Fruit fly (Drosophila melanogaster) Kc167 (cell line): ENCODE results near the gene RhoGEF3.

Source experiments
- Myc ChIP-seq: fragments of >200 bp; optimal IDR thresholded peaks from 2 replicates; lab custom pipeline; 2017; ENCODE audit warnings: missing external identifiers
- Sin3A ChIP-seq: fragments of >200 bp; optimal IDR thresholded peaks from 2 replicates; lab custom pipeline; 2018; ENCODE audit warnings: missing external identifiers
- h ChIP-seq: fragments of >200 bp; optimal IDR thresholded peaks from 3 replicates; lab custom pipeline; 2018; ENCODE audit warnings: missing external identifiers
- insv ChIP-seq: fragments of >200 bp; optimal IDR thresholded peaks from 3 replicates; lab custom pipeline; 2018; ENCODE audit warnings: missing external identifiers
- psq ChIP-seq: fragments of >200 bp; optimal IDR thresholded peaks from 2 replicates; lab custom pipeline; 2017; ENCODE audit warnings: missing external identifiers
- ttk ChIP-seq: sonication (Bioruptor generic); optimal IDR thresholded peaks from 2 replicates; lab custom pipeline; 2017; ENCODE audit warnings: missing external identifiers

RhoGEF3 gene

DNA sequence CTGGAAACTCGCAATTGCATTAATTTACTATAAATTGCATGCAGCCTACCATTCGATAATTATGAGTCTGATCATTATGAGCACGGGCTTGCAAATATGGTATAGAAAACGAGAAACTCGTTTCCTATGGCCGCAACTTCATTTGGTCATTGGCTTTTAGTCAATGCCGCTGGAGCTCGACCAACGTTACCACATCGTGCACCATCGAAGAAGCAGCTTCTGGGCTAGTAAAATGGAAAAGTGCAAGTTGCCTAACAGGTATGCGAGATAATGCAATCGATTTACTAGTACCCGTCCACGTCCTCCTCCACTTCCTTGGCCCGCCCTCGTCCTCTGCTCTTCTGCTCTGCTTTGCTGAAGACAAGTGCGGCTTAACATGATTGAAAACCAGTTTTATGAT is 7.0 kb downstream of the RhoGEF3 start:
- no peak for TF ChIP-seq h
- no peak for TF ChIP-seq ttk (lab: Kevin White, UChicago)
- no peak for TF ChIP-seq insv (lab: Kevin White, UChicago)
- TF ChIP-seq Myc (lab: Kevin White, UChicago) = no peak
- no peak for TF ChIP-seq Sin3A (lab: Kevin White, UChicago)
- no peak for TF ChIP-seq psq

DNA sequence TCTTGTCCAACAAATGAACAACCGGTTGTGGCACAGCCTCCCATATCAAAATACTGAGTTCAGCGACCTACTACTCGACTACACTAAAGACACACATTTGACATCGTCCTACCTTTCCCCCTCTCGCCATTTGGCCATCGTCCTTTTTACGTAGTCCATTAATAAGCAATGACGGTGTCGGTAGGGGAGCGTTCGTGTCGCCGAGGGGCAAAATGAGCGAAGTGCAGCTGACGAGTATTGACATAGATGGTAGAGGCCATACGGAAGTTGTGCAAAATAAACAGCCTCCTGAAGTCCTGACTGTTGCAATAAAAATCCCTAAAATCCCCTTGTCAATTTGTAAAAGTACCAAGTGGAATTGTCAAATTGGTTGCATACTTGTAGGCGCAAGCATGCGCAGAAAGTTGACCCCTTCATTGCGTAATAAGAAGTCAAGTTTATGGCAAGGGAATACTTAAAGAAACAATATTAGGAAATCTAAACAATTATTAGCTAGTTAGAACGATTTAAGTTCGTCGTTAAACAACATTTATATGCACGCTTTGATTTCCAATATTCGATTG is 14.4 kb downstream of the RhoGEF3 start:
- TF ChIP-seq Myc (lab: Kevin White, UChicago) (no peak), ttk (lab: Kevin White, UChicago) (no peak), h (no peak), Sin3A (lab: Kevin White, UChicago) (no peak), insv (lab: Kevin White, UChicago) (no peak), psq (no peak)

DNA sequence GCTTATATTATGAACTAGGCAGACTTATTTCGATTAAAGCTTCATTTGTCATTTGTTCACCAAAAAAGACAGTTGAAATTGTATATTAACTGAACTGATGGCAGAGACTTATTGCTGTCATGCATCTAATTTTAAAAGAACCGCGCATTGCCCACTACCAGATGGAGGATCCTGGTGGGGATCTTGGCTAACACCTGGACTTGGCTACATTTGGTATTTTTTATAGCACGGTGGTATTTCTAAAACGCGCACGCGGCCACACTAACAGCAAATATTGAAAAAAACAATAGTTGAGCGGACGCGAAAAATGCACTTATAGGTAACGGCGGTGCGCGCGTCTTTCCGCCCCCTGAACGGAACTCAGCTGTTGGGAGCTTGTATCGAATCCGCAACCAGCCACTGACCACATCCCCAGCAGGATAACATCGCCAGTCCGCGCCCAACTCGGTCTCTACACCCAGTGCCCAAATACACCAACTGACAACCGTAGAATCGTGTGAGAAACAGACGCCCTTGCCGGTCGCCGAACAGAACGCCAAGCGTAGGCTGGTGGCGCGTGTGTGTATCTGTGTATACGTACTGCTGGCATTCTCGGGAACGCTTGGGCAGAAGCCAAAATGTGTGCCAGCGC is 15.0 kb downstream of the RhoGEF3 start:
- TF ChIP-seq h = no peak
- TF ChIP-seq insv (lab: Kevin White, UChicago) = no peak
- no peak for TF ChIP-seq psq
- no peak for TF ChIP-seq ttk (lab: Kevin White, UChicago)
- no peak for TF ChIP-seq Sin3A (lab: Kevin White, UChicago)
- TF ChIP-seq Myc (lab: Kevin White, UChicago) = no peak

DNA sequence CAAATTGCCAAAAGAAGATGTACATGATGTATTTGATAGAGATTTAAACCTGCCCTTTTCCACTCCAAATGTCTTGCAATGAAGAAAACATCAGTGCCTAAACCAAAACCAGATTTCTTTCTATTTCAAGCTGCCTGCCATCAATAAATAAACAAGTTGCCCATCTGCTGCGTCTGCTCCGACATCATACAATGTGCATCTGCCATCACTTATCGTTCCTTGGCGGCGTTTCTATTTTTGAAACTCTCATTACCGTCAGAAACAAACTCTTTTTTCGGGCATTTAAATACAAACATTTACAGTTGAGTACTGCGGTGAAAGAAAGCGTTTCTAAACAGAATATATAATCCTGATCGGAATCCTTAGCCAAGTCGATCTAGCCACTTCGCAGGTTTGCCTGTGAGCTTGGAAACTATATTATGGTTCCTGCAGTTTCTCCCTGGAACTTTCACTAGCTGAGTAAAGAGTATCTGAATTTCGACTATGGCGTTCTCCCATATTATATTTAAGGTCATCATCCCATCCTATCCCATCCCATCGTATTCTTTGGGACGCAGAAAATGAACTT is 17.7 kb downstream of the RhoGEF3 start:
- TF ChIP-seq Myc (lab: Kevin White, UChicago) = no peak
- no peak for TF ChIP-seq insv (lab: Kevin White, UChicago)
- TF ChIP-seq Sin3A (lab: Kevin White, UChicago) = no peak
- no peak for TF ChIP-seq h
- no peak for TF ChIP-seq ttk (lab: Kevin White, UChicago)
- TF ChIP-seq psq = no peak

DNA sequence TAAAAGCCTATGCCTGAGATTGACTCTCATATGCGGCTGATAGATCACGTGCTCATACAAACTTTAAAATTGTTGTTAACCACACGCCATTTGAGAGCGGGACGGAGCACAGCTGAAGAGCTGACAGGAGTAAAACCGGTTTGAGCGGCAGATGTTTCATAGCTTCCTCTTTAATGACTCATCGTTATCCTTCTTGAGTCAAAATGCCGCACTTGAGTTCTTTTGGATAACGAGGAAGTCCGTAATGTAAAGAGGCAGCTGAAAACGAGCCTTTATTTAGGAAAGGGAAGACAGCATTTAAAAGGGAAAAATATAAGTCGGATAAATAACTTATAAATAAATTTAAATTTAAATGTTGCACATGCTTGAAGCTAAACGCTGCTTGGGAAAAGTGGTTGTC is 20.0 kb downstream of the RhoGEF3 start:
- TF ChIP-seq ttk (lab: Kevin White, UChicago) = no peak
- no peak for TF ChIP-seq Myc (lab: Kevin White, UChicago)
- no peak for TF ChIP-seq insv (lab: Kevin White, UChicago)
- TF ChIP-seq psq = no peak
- TF ChIP-seq Sin3A (lab: Kevin White, UChicago) = no peak
- TF ChIP-seq h = no peak

DNA sequence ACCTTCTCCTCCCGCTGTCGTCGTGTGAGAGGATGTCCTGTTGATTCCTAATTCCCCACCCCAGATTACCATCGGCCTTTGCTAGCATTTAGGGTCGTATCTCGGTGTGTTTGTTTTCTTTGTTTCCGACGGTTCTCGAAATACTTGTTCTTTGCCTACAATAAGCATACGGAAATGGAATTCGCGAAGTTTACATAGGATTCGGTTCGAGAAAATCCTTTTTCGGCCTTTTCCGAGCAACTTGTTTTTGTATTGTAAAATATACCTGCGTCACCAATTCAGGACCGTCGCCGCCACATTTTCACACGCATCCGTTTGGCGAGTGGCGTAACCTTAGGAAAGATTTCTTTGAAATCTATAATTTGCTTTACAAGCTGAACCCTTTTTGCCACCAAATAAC is 21.2 kb downstream of the RhoGEF3 start:
- TF ChIP-seq insv (lab: Kevin White, UChicago) = no peak
- no peak for TF ChIP-seq Sin3A (lab: Kevin White, UChicago)
- no peak for TF ChIP-seq Myc (lab: Kevin White, UChicago)
- no peak for TF ChIP-seq psq
- no peak for TF ChIP-seq ttk (lab: Kevin White, UChicago)
- no peak for TF ChIP-seq h

DNA sequence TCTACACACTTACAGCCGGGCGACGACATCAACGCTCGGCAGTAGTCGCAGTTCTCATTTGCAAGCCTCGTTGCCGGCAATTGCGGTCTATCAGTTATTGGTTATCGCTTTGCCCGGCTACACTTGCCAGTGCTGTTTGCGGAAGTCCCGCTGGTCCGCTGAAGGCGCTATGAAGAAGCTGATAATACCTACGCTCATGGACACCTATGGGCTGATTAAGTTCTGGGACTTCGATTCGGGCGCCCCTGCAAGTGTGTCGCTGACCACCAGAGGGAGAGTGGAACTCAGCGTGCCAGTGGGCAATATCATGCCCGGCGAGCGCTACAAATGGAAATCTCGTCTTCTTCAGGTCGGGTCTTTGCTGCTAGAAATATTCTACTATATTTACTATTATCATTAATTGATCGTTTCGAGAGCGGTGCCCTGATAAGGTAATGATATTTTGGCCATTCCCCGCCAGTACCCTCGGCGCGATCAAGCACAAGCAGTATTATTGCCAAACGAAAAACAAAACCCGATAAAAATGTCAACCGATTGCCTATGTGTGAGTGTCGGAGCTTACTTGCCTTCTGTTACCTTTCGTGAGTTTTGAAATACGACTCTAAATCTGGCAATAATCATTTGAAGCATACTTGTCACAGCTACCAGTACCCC is 22.8 kb downstream of the RhoGEF3 start:
- TF ChIP-seq insv (lab: Kevin White, UChicago) (no peak), Sin3A (lab: Kevin White, UChicago) (no peak), psq (no peak), Myc (lab: Kevin White, UChicago) (no peak), h (no peak), ttk (lab: Kevin White, UChicago) (no peak)

DNA sequence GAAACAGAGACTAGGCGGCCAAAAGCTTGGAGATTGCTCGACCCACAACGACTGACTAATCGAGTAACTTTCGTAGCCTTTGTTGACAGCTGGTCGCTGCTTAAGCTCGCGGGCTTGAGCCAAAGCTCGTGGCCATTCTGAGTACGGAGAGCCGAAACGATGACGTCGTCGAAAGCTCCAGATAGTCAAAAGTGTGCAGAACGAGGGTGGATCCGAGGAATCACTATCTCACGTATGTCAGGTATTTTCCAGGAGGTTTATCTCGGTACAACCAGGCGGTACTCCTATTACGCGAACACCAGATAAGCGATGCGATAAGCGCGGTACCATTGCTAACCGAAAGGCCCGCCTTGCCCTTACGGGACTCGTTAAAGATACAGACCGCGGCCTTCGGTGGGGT is 34.4 kb downstream of the RhoGEF3 start:
- TF ChIP-seq psq (no peak), Sin3A (lab: Kevin White, UChicago) (no peak), Myc (lab: Kevin White, UChicago) (no peak), h (no peak)

DNA sequence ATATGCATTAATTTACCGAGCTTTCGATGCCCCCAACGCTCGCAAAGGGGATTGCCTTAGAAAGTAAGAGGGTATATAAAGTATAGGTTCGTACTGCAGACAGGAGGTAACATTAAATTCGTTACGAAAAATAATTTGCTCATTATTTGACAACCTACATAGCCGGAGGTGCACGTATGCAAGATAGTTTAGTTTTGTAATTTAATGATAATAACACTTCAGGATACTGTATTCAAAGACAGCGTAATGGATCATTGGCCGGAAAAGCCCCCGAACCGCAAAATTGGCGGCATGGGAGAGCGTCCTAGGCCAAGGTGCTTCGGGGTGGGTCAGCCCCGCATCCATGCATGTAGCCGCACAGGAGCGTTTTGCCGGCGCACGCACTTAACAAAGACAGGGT is 35.1 kb downstream of the RhoGEF3 start:
- no peak for TF ChIP-seq ttk (lab: Kevin White, UChicago)
- no peak for TF ChIP-seq Sin3A (lab: Kevin White, UChicago)
- TF ChIP-seq psq = no peak
- TF ChIP-seq insv (lab: Kevin White, UChicago) = no peak
- no peak for TF ChIP-seq h
- no peak for TF ChIP-seq Myc (lab: Kevin White, UChicago)

DNA sequence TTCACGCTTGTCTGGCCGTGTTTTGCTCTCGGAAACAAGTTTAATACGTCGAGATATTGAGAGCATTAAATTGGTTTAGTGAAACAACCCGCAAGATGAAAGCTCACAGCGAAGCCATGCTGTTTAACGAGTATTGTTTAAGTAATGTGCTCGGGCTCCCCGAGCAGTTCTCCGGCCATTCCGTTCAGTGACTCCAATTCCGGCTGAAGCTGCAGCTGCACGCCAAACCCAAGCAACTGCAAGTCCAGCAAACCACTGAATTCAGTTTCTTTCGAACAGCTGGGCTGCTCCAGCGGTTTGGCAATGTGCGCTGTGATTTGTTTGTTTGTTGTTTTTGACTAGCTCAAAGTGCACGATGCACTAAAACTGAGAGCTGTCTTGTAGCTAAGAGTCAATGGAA is 37.9 kb downstream of the RhoGEF3 start:
- no peak for TF ChIP-seq Sin3A (lab: Kevin White, UChicago)
- TF ChIP-seq insv (lab: Kevin White, UChicago) = no peak
- TF ChIP-seq psq = no peak
- TF ChIP-seq ttk (lab: Kevin White, UChicago) = no peak
- TF ChIP-seq h = no peak
- no peak for TF ChIP-seq Myc (lab: Kevin White, UChicago)

DNA sequence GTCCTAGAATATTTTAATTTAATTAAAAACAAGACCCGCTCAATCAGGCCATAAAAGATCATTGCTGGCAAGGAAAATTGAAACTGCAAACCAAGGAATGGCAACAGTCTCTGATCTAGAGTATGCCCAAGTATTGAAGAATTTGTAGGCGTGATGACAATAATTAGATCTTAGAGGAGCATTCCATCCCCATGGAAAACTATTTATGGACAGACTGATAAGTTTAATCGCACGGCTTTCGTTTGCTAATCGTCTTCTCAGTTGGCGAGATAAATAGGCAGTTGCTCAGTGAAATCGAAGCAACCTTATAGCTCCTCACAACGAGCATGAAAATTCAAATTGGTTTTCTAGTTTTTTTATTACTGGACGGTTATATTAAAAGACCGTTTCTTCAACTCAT is 39.5 kb downstream of the RhoGEF3 start, which contains the start of gene ddbt:
Gene ddbt (plus strand): TSS at position 301 of the 400 bp plus-strand sequence.
- TF ChIP-seq Sin3A (lab: Kevin White, UChicago) = no peak
- no peak for TF ChIP-seq psq
- no peak for TF ChIP-seq insv (lab: Kevin White, UChicago)
- no peak for TF ChIP-seq h
- no peak for TF ChIP-seq Myc (lab: Kevin White, UChicago)
- no peak for TF ChIP-seq ttk (lab: Kevin White, UChicago)
